Worm (Caenorhabditis elegans) whole organism, midembryonic: ENCODE data around the gene C25A11.2.

ENCODE experiments used
- T22C8.4 ChIP-seq: fragments of 200-800 bp; sonication (Bioruptor generic); IDR thresholded peaks from 2 replicates; pipeline ENCODE4 v1.3.6; 2022; ENCODE audit warnings: missing genetic modification characterization, missing compliant biosample characterization
- flt-1 ChIP-seq: fragments of 200-800 bp; sonication (Bioruptor generic); IDR thresholded peaks from 2 replicates; pipeline ENCODE4 v1.3.6; 2022; ENCODE audit warnings: missing genetic modification characterization, missing compliant biosample characterization
- ztf-29 ChIP-seq: fragments of 200-800 bp; sonication (Bioruptor generic); IDR thresholded peaks from 2 replicates; pipeline ENCODE4 v1.3.6; 2022; ENCODE audit warnings: missing genetic modification reagents, missing genetic modification characterization, missing compliant biosample characterization

ce11 chrX:9103048-9103447 is 10.8 kb upstream of the C25A11.2 start:
- TF ChIP-seq ztf-29 (GFP tag; lab: Robert Waterston, UW) (no peak), flt-1 (no peak), T22C8.4 (GFP tag; lab: Robert Waterston, UW) (no peak)
